Fruit fly (Drosophila melanogaster) whole organism, embryonic: ENCODE results near the gene CG31100.
A peak's percentile ranks its signal among the peaks of the same experiment; 100 is the strongest.

Experiments
- Abd-B ChIP-seq: fragments of 200-800 bp; sonication (Bioruptor generic); optimal IDR thresholded peaks from 2 replicates; lab custom pipeline; 2018; ENCODE audit warnings: missing biosample characterization, mild to moderate bottlenecking, missing genetic modification characterization, moderate library complexity
- Aef1 ChIP-seq: fragments of 200-800 bp; sonication (Bioruptor generic); IDR thresholded peaks from 3 replicates; pipeline ENCODE4 v1.3.6; 2022; ENCODE audit warnings: missing biosample characterization, missing genetic modification characterization
- Bdp1 ChIP-seq: fragments of 200-800 bp; sonication (Bioruptor generic); optimal IDR thresholded peaks from 3 replicates; lab custom pipeline; 2016; ENCODE audit warnings: missing biosample characterization, missing genetic modification characterization
- Bteb2 ChIP-seq: fragments of 200-800 bp; sonication (Bioruptor generic); optimal IDR thresholded peaks from 2 replicates; lab custom pipeline; 2016; ENCODE audit warnings: missing biosample characterization, missing genetic modification characterization
- CG10979 ChIP-seq: fragments of 200-800 bp; sonication (Bioruptor generic); optimal IDR thresholded peaks from 2 replicates; lab custom pipeline; 2018; ENCODE audit warnings: missing biosample characterization, mild to moderate bottlenecking, missing genetic modification characterization, moderate library complexity
- CG14014 ChIP-seq: fragments of 200-800 bp; sonication (Bioruptor generic); IDR thresholded peaks from 2 replicates; pipeline ENCODE4 v1.3.6; 2022; ENCODE audit warnings: missing biosample characterization, missing genetic modification characterization
- CG16815 ChIP-seq: fragments of 200-800 bp; sonication (Bioruptor generic); optimal IDR thresholded peaks from 3 replicates; lab custom pipeline; 2017; ENCODE audit warnings: missing biosample characterization, mild to moderate bottlenecking, missing genetic modification characterization
- CG18599 ChIP-seq: fragments of 200-800 bp; sonication (Bioruptor generic); optimal IDR thresholded peaks from 3 replicates; lab custom pipeline; 2017; ENCODE audit warnings: missing biosample characterization, missing genetic modification characterization, mild to moderate bottlenecking, moderate library complexity, missing genetic modification reagents
- CG2120 ChIP-seq: fragments of 200-800 bp; sonication (Bioruptor generic); optimal IDR thresholded peaks from 3 replicates; lab custom pipeline; 2016; ENCODE audit warnings: missing biosample characterization, missing genetic modification characterization
- CG2129 ChIP-seq: fragments of 200-800 bp; sonication (Bioruptor generic); IDR thresholded peaks from 2 replicates; pipeline ENCODE4 v1.3.6; 2022; ENCODE audit warnings: missing biosample characterization, missing genetic modification characterization; ENCODE audit not compliant: partially characterized antibody
- CG2199 ChIP-seq: fragments of 200-800 bp; sonication (Bioruptor generic); IDR thresholded peaks from 3 replicates; pipeline ENCODE4 v1.3.6; 2022; ENCODE audit warnings: missing biosample characterization, missing genetic modification characterization
- CG31365 ChIP-seq: fragments of 200-800 bp; sonication (Bioruptor generic); optimal IDR thresholded peaks from 2 replicates; lab custom pipeline; 2018; ENCODE audit warnings: missing biosample characterization, mild to moderate bottlenecking, missing genetic modification characterization
- CG33557 ChIP-seq: fragments of 200-800 bp; sonication (Bioruptor generic); optimal IDR thresholded peaks from 2 replicates; lab custom pipeline; 2019; ENCODE audit warnings: missing biosample characterization, mild to moderate bottlenecking, missing genetic modification characterization, moderate library complexity
- CG3407 ChIP-seq: fragments of 200-800 bp; sonication (Bioruptor generic); optimal IDR thresholded peaks from 2 replicates; lab custom pipeline; 2018; ENCODE audit warnings: missing biosample characterization, mild to moderate bottlenecking, missing genetic modification characterization
- CG34422 ChIP-seq: fragments of 200-800 bp; sonication (Bioruptor generic); IDR thresholded peaks from 3 replicates; pipeline ENCODE4 v1.3.6; 2022; ENCODE audit warnings: missing biosample characterization, missing genetic modification characterization
- CG4328 ChIP-seq: fragments of 200-800 bp; sonication (Bioruptor generic); optimal IDR thresholded peaks from 3 replicates; lab custom pipeline; 2017; ENCODE audit warnings: missing biosample characterization, missing genetic modification reagents, missing genetic modification characterization
- CG4730 ChIP-seq: fragments of 200-800 bp; sonication (Bioruptor generic); IDR thresholded peaks from 2 replicates; pipeline ENCODE4 v1.3.6; 2022; ENCODE audit warnings: missing biosample characterization, missing genetic modification characterization
- CG4820 ChIP-seq: fragments of 200-800 bp; sonication (Bioruptor generic); optimal IDR thresholded peaks from 3 replicates; lab custom pipeline; 2016; ENCODE audit warnings: missing biosample characterization, missing genetic modification characterization
- CG6254 ChIP-seq: fragments of 200-800 bp; sonication (Bioruptor generic); optimal IDR thresholded peaks from 3 replicates; lab custom pipeline; 2017; ENCODE audit warnings: mild to moderate bottlenecking, missing biosample characterization, missing genetic modification reagents, missing genetic modification characterization
- CG7839 ChIP-seq: fragments of 200-800 bp; sonication (Bioruptor generic); optimal IDR thresholded peaks from 3 replicates; lab custom pipeline; 2018; ENCODE audit warnings: missing biosample characterization, mild to moderate bottlenecking, missing genetic modification characterization, moderate library complexity
- CG7987 ChIP-seq: fragments of 200-800 bp; sonication (Bioruptor generic); optimal IDR thresholded peaks from 2 replicates; lab custom pipeline; 2018; ENCODE audit warnings: missing biosample characterization, mild to moderate bottlenecking, missing genetic modification characterization, moderate library complexity
- CG8388 ChIP-seq: fragments of 200-800 bp; sonication (Bioruptor generic); optimal IDR thresholded peaks from 2 replicates; lab custom pipeline; 2019; ENCODE audit warnings: missing biosample characterization, mild to moderate bottlenecking, missing genetic modification characterization, moderate library complexity
- CG9215 ChIP-seq: fragments of 200-800 bp; sonication (Bioruptor generic); IDR thresholded peaks from 2 replicates; pipeline ENCODE4 v1.3.6; 2022; ENCODE audit warnings: missing biosample characterization, missing genetic modification characterization
- CG9797 ChIP-seq: fragments of 200-800 bp; sonication (Bioruptor generic); optimal IDR thresholded peaks from 3 replicates; lab custom pipeline; 2018; ENCODE audit warnings: missing biosample characterization, mild to moderate bottlenecking, missing genetic modification characterization
- D19A ChIP-seq: fragments of 200-800 bp; optimal IDR thresholded peaks from 3 replicates; lab custom pipeline; 2019; ENCODE audit warnings: missing biosample characterization, mild to moderate bottlenecking, missing genetic modification characterization, moderate library complexity
- D19B ChIP-seq: fragments of 200-800 bp; sonication (Bioruptor generic); optimal IDR thresholded peaks from 2 replicates; lab custom pipeline; 2017; ENCODE audit warnings: missing biosample characterization, mild to moderate bottlenecking, missing genetic modification characterization
- Dad ChIP-seq: fragments of 200-800 bp; sonication (Bioruptor generic); optimal IDR thresholded peaks from 3 replicates; lab custom pipeline; 2016; ENCODE audit warnings: missing biosample characterization, missing genetic modification characterization
- Doc3 ChIP-seq: fragments of 200-800 bp; sonication (Bioruptor generic); IDR thresholded peaks from 3 replicates; pipeline ENCODE4 v1.3.6; 2022; ENCODE audit warnings: missing biosample characterization, missing genetic modification characterization; ENCODE audit not compliant: partially characterized antibody
- Dp ChIP-seq: fragments of 200-800 bp; sonication (Bioruptor generic); optimal IDR thresholded peaks from 2 replicates; lab custom pipeline; 2018; ENCODE audit warnings: missing biosample characterization, mild to moderate bottlenecking, missing genetic modification characterization, moderate library complexity
- Fer3 ChIP-seq: fragments of 200-800 bp; sonication (Bioruptor generic); optimal IDR thresholded peaks from 2 replicates; lab custom pipeline; 2018; ENCODE audit warnings: missing biosample characterization, mild to moderate bottlenecking, missing genetic modification characterization, moderate library complexity
- Hand ChIP-seq: fragments of 200-800 bp; sonication (Bioruptor generic); optimal IDR thresholded peaks from 2 replicates; lab custom pipeline; 2017; ENCODE audit warnings: mild to moderate bottlenecking, missing biosample characterization, missing genetic modification reagents, missing genetic modification characterization
- Hey ChIP-seq: fragments of 200-800 bp; sonication (Bioruptor generic); optimal IDR thresholded peaks from 3 replicates; lab custom pipeline; 2018; ENCODE audit warnings: missing biosample characterization, mild to moderate bottlenecking, missing genetic modification characterization
- Med ChIP-seq: fragments of 200-800 bp; sonication (Bioruptor generic); peaks from one replicate; lab custom pipeline; 2016; ENCODE audit warnings: missing biosample characterization, missing genetic modification characterization, mild to moderate bottlenecking, inconsistent platforms, moderate library complexity
- Nf-YB ChIP-seq: fragments of 200-800 bp; sonication (Bioruptor generic); optimal IDR thresholded peaks from 3 replicates; lab custom pipeline; 2019; ENCODE audit warnings: missing biosample characterization, mild to moderate bottlenecking, missing genetic modification characterization, moderate library complexity
- PHDP ChIP-seq: fragments of 200-800 bp; sonication (Bioruptor generic); optimal IDR thresholded peaks from 3 replicates; lab custom pipeline; 2018; ENCODE audit warnings: missing biosample characterization, mild to moderate bottlenecking, missing genetic modification characterization, moderate library complexity
- aop ChIP-seq: fragments of 200-800 bp; sonication (Bioruptor generic); IDR thresholded peaks from 2 replicates; pipeline ENCODE4 v1.3.6; 2022; ENCODE audit warnings: missing biosample characterization, missing genetic modification characterization
- az2 ChIP-seq: fragments of 200-800 bp; sonication (Bioruptor generic); optimal IDR thresholded peaks from 3 replicates; lab custom pipeline; 2016; ENCODE audit warnings: missing biosample characterization, missing genetic modification characterization
- bsh ChIP-seq, 2 experiments: fragments of 200-800 bp; sonication (Bioruptor generic); optimal IDR thresholded peaks; 2 replicates each; lab custom pipeline; 2017 to 2018; ENCODE audit warnings: mild to moderate bottlenecking in 2 of 2, missing biosample characterization in 2 of 2, missing genetic modification characterization in 2 of 2, moderate library complexity in 1 of 2
- btn ChIP-seq: fragments of 200-800 bp; sonication (Bioruptor generic); optimal IDR thresholded peaks from 2 replicates; lab custom pipeline; 2016; ENCODE audit warnings: missing biosample characterization, missing genetic modification characterization
- cad ChIP-seq: fragments of >200 bp; optimal IDR thresholded peaks from 2 replicates; lab custom pipeline; 2017; ENCODE audit warnings: missing biosample characterization, missing genetic modification characterization
- disco-r ChIP-seq: fragments of 200-800 bp; sonication (Bioruptor generic); optimal IDR thresholded peaks from 2 replicates; lab custom pipeline; 2016; ENCODE audit warnings: missing biosample characterization, missing genetic modification characterization
- dpn ChIP-seq, 2 experiments: fragments of 200-800 bp; sonication (Bioruptor generic); optimal IDR thresholded peaks; 3 replicates each; lab custom pipeline; 2016; ENCODE audit warnings: missing biosample characterization in 2 of 2, missing genetic modification characterization in 2 of 2
- exex ChIP-seq: fragments of 200-800 bp; sonication (Bioruptor generic); optimal IDR thresholded peaks from 4 replicates; lab custom pipeline; 2018; ENCODE audit warnings: missing biosample characterization, mild to moderate bottlenecking, missing genetic modification characterization, moderate library complexity
- ken ChIP-seq: fragments of 200-800 bp; sonication (Bioruptor generic); IDR thresholded peaks from 3 replicates; pipeline ENCODE4 v1.3.6; 2022; ENCODE audit warnings: missing biosample characterization, missing genetic modification characterization
- mirr ChIP-seq: fragments of 200-800 bp; sonication (Bioruptor generic); optimal IDR thresholded peaks from 3 replicates; lab custom pipeline; 2018; ENCODE audit warnings: missing biosample characterization, mild to moderate bottlenecking, missing genetic modification characterization
- nerfin-2 ChIP-seq: fragments of 200-800 bp; sonication (Bioruptor generic); IDR thresholded peaks from 2 replicates; pipeline ENCODE4 v1.3.6; 2022; ENCODE audit warnings: missing biosample characterization, missing genetic modification characterization; ENCODE audit not compliant: partially characterized antibody
- otp ChIP-seq: fragments of 200-800 bp; sonication (Bioruptor generic); IDR thresholded peaks from 3 replicates; pipeline ENCODE4, ENCODE4 v1.3.6; 2022; ENCODE audit warnings: missing biosample characterization, missing genetic modification characterization
- so ChIP-seq: fragments of 200-800 bp; sonication (Bioruptor generic); IDR thresholded peaks from 3 replicates; pipeline ENCODE4 v1.3.6; 2022; ENCODE audit warnings: missing biosample characterization, missing genetic modification characterization
- trh ChIP-seq: fragments of 200-800 bp; sonication (Bioruptor generic); optimal IDR thresholded peaks from 2 replicates; lab custom pipeline; 2016; ENCODE audit warnings: missing biosample characterization, missing genetic modification characterization
- wdn ChIP-seq: fragments of 200-800 bp; sonication (Bioruptor generic); IDR thresholded peaks from 2 replicates; pipeline ENCODE4 v1.3.6; 2022; ENCODE audit warnings: missing biosample characterization, missing genetic modification characterization

CG31100 gene

dm6 chr3R:9013765-9014380 is 10.4 kb upstream of the CG31100 start (continued):
- peak; percentile 40; the same call in 1 of the 3 replicates for TF ChIP-seq so (GFP tag; lab: Robert Waterston, UW)
- TF ChIP-seq az2 (GFP tag; lab: Kevin White, UChicago), result no peak
- TF ChIP-seq disco-r (GFP tag; lab: Kevin White, UChicago), result peak; percentile 45
- TF ChIP-seq mirr (GFP tag; lab: Kevin White, UChicago), result no peak
- peak; percentile 73 for TF ChIP-seq CG2120 (GFP tag; lab: Kevin White, UChicago)
- peak; percentile 12 for TF ChIP-seq CG4328 (GFP tag; lab: Kevin White, UChicago)
- no peak for TF ChIP-seq Abd-B (GFP tag; lab: Kevin White, UChicago)
- TF ChIP-seq CG33557 (GFP tag; lab: Kevin White, UChicago), result no peak
- peak; percentile 23 for TF ChIP-seq Dp (GFP tag; lab: Kevin White, UChicago)
- TF ChIP-seq bsh (GFP tag; optimal IDR thresholded peaks at IDR 0.05; lab: Kevin White, UChicago), result peak in 1 of 2 experiments; percentile 55
- no peak for TF ChIP-seq Doc3 (GFP tag; lab: Robert Waterston, UW)
- peak; percentile 27 for TF ChIP-seq Dad (GFP tag; lab: Kevin White, UChicago)
- no peak for TF ChIP-seq D19A (tag; lab: Kevin White, UChicago)
- no peak for TF ChIP-seq otp
- TF ChIP-seq wdn (GFP tag; lab: Robert Waterston, UW), result no peak
- no peak for TF ChIP-seq CG8388 (GFP tag; lab: Kevin White, UChicago)
- TF ChIP-seq CG7839, result no peak
- TF ChIP-seq CG9215 (GFP tag; lab: Robert Waterston, UW), result peak; percentile 47; the same call in 1 of the 2 replicates
- TF ChIP-seq cad (GFP tag; lab: Kevin White, UChicago), result no peak
- TF ChIP-seq ken (GFP tag; lab: Robert Waterston, UW), result 0 out of 3 replicates have a peak, but pooled peaks have one; percentile 57
- no peak for TF ChIP-seq Hand (GFP tag; lab: Kevin White, UChicago)
- peak; percentile 52; the same call in 1 of the 3 replicates for TF ChIP-seq CG34422
- TF ChIP-seq Nf-YB (GFP tag; lab: Kevin White, UChicago), result peak; percentile 28
- peak; percentile 57 to 62 for TF ChIP-seq dpn (GFP tag; optimal IDR thresholded peaks at IDR 0.05; lab: Kevin White, UChicago)
- no peak for TF ChIP-seq Fer3 (tag; lab: Kevin White, UChicago)
- no peak for TF ChIP-seq Hey (tag; lab: Kevin White, UChicago)
- no peak for TF ChIP-seq CG14014 (GFP tag; lab: Robert Waterston, UW)
- no peak for TF ChIP-seq Bdp1 (GFP tag; lab: Kevin White, UChicago)
- no peak for TF ChIP-seq Aef1
- TF ChIP-seq CG2129 (GFP tag; lab: Robert Waterston, UW), result no peak
- TF ChIP-seq aop (GFP tag; lab: Robert Waterston, UW), result no peak
- TF ChIP-seq CG16815 (GFP tag; lab: Kevin White, UChicago), result no peak
- no peak for TF ChIP-seq CG6254 (GFP tag; lab: Kevin White, UChicago)
- no peak for TF ChIP-seq D19B
- no peak for TF ChIP-seq CG2199
- TF ChIP-seq Med (GFP tag; lab: Kevin White, UChicago), result peak; percentile 91
- TF ChIP-seq CG7987 (GFP tag; lab: Kevin White, UChicago), result peak; percentile 65
- no peak for TF ChIP-seq CG3407 (GFP tag; lab: Kevin White, UChicago)
- TF ChIP-seq CG9797 (GFP tag; lab: Kevin White, UChicago), result no peak
- TF ChIP-seq CG18599 (GFP tag; lab: Kevin White, UChicago), result no peak
- no peak for TF ChIP-seq exex
- no peak for TF ChIP-seq CG31365 (tag; lab: Kevin White, UChicago)
- TF ChIP-seq nerfin-2, result peak; percentile 14; the same call in 1 of the 2 replicates
- peak; percentile 8 for TF ChIP-seq PHDP (tag; lab: Kevin White, UChicago)
- TF ChIP-seq Bteb2 (GFP tag; lab: Kevin White, UChicago), result peak; percentile 60
- TF ChIP-seq CG4820 (GFP tag; lab: Kevin White, UChicago), result peak; percentile 3
- no peak for TF ChIP-seq CG4730 (GFP tag; lab: Robert Waterston, UW)
- peak; percentile 19 for TF ChIP-seq CG10979 (tag; lab: Kevin White, UChicago)
- no peak for TF ChIP-seq btn
- TF ChIP-seq trh (GFP tag; lab: Kevin White, UChicago), result no peak
